Worm (Caenorhabditis elegans): ENCODE data around the gene F41C3.1.

- no peak for TF ChIP-seq lin-1 (GFP tag; IDR thresholded peaks at IDR 0.05)
- TF ChIP-seq php-3 (GFP tag; IDR thresholded peaks at IDR 0.05), result no peak
- TF ChIP-seq nhr-237 (tag; optimal IDR thresholded peaks at IDR 0.05), result no peak
Measured at ce11 chrII:4800524-4800923, 48.4 kb downstream of the F41C3.1 start.

Measured in whole organism, L4 larva.